Worm (Caenorhabditis elegans): ENCODE data around the gene fem-3.
A peak's percentile ranks its signal among the peaks of the same experiment; 100 is the strongest.

The fem-3 gene

DNA sequence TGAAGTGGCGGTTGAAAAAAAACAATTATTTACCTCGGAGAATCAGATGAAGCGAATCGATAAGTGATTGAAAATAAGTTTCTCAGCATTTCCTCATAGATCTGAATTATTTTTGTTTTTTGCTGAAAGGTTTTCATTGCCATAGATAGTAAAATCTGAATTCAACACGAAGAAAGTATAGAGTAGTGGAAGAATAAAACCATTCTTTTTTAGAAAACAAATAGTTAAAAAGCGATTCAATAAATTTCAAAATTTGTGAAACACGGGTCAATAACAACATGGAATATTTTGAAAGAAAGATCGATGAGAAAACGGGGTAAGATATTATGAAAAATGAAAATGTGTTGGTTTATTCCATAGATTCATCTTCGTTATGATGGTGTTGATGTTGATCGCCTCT, 10.4 kb upstream of the fem-3 start, which contains the start of gene mrpl-42:
mrpl-42 (minus strand) TSS at position 101 of the 400 bp plus-strand sequence.
- TF ChIP-seq dao-5 (tag; optimal IDR thresholded peaks at IDR 0.05) (no peak), W03F9.2 (tag; optimal IDR thresholded peaks at IDR 0.05) (no peak), him-1 (tag; optimal IDR thresholded peaks at IDR 0.05) (no peak)

DNA sequence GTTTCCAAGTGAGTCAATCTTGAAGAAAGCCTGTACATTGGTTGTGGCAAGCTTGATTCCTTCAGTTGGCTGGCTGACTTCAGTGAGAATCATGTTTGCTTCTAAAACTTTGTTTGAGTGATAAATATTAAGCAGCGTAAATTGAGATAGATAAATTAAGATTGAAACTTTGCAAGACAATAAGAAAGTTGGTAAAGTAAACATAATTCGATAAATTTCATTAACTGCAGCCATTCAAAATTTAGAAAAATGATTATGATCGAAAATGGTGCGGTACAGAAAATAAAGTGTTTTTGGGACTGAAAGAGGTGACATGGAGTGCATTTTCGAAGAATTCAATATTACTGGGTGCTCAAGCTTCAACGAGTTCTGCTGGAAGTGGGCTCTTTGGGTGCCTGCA, 9.2 kb upstream of the fem-3 start, which contains the start of gene icln-1:
icln-1 (minus strand) TSS at position 101 of the 400 bp plus-strand sequence.
- TF ChIP-seq dao-5 (tag; optimal IDR thresholded peaks at IDR 0.05) (no peak), him-1 (tag; optimal IDR thresholded peaks at IDR 0.05) (no peak), W03F9.2 (tag; optimal IDR thresholded peaks at IDR 0.05) (no peak)

DNA sequence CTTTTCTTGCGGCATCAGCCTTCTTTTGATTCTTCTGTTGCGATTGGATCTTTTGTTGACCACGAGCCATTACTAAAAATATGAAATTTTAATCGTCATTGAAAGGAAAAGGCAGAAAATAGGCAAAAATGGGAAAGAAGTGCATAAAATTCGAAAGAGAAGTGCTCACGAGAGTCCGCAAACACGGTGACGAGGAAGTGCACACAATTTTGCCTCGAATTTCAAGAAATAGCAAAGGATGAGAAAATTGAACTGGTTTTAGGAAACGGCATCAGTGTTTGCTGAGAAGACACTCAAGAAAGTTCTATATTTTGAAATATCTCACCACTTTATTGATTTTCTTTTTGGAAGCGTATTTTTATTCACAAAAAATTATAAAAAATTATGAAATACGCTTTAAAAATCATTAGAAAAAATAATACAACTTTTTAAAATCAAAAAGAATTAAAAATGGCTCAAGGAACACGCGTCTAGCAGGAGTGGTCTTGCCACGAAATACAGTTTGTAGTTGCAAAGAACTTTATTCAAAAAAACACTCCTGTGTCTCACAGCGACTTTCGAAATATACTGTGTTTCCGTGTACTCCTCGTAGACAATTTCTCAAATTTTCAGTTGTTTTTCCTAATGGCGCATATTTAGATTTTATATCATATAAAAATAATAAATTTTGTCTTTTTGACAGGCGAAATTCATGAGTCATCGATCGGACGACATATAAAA, 8.4 kb upstream of the fem-3 start, which contains the start of the genes znf-706 and cpna-3:
znf-706 (minus strand) TSS at position 72 of the 720 bp plus-strand sequence.
cpna-3 (plus strand) TSS at position 683 of the 720 bp plus-strand sequence.
- TF ChIP-seq dao-5 (tag; optimal IDR thresholded peaks at IDR 0.05) (no peak), W03F9.2 (tag; optimal IDR thresholded peaks at IDR 0.05) (peak; percentile 52)

DNA sequence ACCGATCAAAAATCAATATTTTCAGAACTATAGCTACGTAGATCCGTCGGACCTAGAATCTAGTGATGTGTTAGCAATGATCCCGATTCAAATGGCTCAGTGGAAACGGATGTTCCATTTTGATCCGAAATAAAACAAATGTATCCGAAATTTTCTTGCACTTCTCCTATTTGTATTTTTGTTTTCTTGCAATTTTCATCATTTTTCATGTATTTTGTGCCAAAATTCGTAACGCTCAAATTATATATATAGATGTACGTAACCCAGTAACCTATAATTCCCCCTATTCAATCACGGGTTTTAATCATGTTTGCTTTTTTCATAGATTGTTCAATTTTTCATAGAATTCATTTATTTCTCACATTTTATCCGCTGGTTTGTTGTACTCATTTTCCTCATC, 5.8 kb upstream of the fem-3 start, which contains the start of gene gldi-10:
gldi-10 (plus strand) TSS at position 301 of the 400 bp plus-strand sequence.
- TF ChIP-seq him-1 (tag; optimal IDR thresholded peaks at IDR 0.05), result no peak
- no peak for TF ChIP-seq W03F9.2 (tag; optimal IDR thresholded peaks at IDR 0.05)
- TF ChIP-seq dao-5 (tag; optimal IDR thresholded peaks at IDR 0.05), result no peak

DNA sequence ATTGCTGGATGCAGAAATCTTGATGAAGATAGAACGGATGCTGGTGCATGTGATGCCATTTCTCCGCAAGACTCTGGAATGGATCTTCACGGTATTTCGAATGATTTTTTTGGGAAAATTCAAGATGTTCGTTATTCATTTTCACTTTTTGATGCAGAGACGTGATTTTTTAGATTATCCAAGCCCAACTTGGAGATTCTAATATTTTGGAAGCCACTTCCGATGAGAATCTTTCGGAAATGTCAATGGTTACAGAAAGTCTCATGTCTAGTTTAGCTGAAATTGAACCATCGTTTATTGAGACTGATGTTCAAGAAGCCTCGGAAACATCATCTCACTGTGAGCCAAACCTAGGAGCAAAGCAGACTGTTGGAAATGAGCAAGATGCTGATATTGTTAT, 3.9 kb upstream of the fem-3 start:
- TF ChIP-seq dao-5 (tag; optimal IDR thresholded peaks at IDR 0.05), result no peak
- TF ChIP-seq W03F9.2 (tag; optimal IDR thresholded peaks at IDR 0.05), result no peak
- no peak for TF ChIP-seq him-1 (tag; optimal IDR thresholded peaks at IDR 0.05)

DNA sequence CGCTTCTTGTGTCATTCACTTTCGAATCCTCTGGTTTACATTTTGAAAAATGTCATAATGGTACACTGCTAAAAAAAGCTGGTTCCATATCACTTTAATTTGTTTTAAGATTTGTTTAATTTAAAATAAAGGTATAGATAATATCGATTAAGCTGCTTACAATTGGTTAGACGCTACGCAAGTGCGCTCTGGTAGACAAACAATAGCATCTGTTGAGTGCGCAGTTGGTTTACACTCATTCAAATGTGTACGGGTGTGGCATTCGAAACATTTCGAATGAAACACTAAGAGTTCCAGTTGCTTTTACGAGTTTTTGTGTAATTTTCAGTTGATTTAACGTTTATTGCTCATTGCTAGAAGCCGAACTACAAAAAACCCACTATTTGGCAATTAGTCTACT, 2.7 kb downstream of the fem-3 start:
- TF ChIP-seq dao-5 (tag; optimal IDR thresholded peaks at IDR 0.05), result no peak
- TF ChIP-seq W03F9.2 (tag; optimal IDR thresholded peaks at IDR 0.05), result no peak
- TF ChIP-seq him-1 (tag; optimal IDR thresholded peaks at IDR 0.05), result no peak

DNA sequence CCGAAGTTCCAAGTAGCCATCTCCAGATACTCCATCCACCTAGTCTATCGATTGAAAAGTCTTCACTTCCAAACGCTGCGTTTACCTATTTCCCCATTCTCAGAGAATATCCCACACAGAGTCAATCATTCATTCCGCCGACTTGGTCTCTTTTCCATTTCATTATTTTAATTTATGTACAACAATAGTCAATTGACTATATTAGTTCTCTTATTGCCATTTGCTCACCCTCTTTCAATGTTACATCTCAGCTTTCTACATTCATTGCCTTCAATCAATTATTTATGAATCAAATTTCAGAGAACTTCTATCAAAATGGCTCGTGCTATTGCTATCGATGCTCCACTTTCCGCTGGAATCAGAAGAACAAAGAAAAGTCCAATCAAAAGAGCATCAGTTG, 3.9 kb downstream of the fem-3 start, which contains the start of gene aly-1:
aly-1 (plus strand) TSS at position 301 of the 400 bp plus-strand sequence.
- TF ChIP-seq him-1 (tag; optimal IDR thresholded peaks at IDR 0.05), result no peak
- TF ChIP-seq dao-5 (tag; optimal IDR thresholded peaks at IDR 0.05), result no peak
- no peak for TF ChIP-seq W03F9.2 (tag; optimal IDR thresholded peaks at IDR 0.05)

DNA sequence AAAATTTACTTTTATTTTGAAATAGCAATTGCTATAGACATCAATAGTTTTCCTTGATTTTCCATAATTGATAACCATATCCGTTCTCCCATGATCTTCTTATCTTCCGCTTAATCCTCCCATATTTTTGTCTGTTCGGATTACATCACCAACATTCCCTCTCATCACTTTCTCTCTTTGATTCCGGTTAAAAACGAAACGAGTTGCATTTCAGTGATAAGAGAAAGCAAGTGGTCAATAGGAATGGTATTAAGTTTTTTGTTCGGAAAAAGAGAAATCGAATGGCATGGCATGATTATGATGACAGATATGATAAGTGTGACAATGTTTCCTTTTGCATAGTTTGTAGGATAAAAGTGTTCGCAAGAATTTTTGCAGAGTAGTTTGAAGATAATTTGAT, 7.3 kb downstream of the fem-3 start:
- no peak for TF ChIP-seq dao-5 (tag; optimal IDR thresholded peaks at IDR 0.05)
- no peak for TF ChIP-seq W03F9.2 (tag; optimal IDR thresholded peaks at IDR 0.05)
- TF ChIP-seq him-1 (tag; optimal IDR thresholded peaks at IDR 0.05), result no peak

DNA sequence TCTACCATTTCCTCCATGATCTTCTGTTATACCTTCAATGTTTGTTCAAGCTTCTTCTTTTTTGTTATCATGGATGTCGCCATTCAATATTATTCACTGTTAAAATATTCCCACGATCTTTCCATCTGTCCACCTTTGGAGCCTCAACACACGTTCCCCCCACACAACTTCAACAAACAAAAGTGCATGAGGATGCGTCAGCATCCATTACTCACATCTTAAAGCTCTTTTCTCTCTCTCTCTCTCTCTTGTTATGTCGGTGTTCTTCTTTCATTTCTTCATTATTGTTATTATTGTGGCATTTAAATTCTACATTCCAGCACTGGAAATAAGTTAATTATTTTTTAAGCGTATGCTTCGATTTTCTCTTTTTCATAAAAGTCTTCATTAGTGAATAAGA, 9.3 kb downstream of the fem-3 start:
- TF ChIP-seq W03F9.2 (tag; optimal IDR thresholded peaks at IDR 0.05), result no peak
- no peak for TF ChIP-seq him-1 (tag; optimal IDR thresholded peaks at IDR 0.05)
- no peak for TF ChIP-seq dao-5 (tag; optimal IDR thresholded peaks at IDR 0.05)

DNA sequence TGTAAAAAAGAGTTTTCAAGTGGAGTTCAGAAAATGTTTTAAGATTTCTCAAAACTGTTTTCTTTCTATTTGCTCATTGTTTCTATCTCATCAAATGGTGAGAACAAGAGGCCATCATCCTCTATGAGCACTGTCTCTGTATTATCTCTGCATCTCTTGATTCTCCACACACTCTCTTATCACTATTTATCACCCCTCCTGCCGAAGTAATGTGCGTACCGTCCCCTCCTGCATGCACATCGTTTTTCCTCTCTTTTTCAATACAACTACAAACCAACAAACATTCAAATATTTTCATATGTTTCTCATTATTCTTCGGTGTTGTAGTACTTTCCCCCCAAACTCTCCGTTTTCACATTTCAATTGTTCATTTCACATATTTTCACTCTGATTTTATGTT, 11.7 kb downstream of the fem-3 start:
- no peak for TF ChIP-seq him-1 (tag; optimal IDR thresholded peaks at IDR 0.05)
- TF ChIP-seq W03F9.2 (tag; optimal IDR thresholded peaks at IDR 0.05), result no peak
- no peak for TF ChIP-seq dao-5 (tag; optimal IDR thresholded peaks at IDR 0.05)

DNA sequence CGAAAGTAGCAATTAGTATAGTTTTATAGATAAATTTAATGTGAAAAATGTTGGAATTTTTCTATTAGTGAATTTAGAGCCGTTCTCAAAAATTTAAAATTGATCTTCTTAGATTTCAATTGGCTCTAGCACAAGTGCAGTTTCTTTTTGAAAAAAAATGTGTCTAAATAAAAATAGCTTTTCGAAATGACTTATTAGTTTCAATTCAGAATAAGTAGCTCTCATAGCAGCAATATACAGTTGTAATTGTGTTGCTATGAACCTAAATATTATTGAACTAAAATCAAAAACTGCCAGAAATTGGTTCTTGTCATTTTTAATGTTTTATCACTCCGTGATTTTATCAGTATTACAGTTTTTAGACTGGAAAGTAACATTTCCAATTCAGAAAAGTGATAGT, 12.9 kb downstream of the fem-3 start:
- TF ChIP-seq dao-5 (tag; optimal IDR thresholded peaks at IDR 0.05), result no peak

DNA sequence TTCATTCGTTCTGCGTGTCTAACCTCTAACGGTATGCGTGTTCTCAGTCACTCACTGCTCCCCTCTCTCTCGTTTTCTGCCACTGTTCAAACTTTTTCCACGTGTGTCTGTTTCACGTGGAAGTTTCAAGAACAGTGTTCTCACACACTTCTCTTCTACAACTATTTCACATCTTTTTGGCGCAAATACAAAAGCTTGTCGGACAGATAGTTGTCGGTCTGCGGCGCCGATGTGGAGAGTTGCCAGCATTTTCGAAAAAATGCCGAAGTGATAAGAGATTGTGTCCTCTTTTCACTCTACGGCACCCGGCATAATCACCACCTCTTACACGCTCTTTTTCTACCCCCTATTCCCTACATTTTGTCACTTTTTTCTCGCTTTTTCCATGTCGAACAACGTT, 13.6 kb downstream of the fem-3 start:
- TF ChIP-seq dao-5 (tag; optimal IDR thresholded peaks at IDR 0.05) (no peak), W03F9.2 (tag; optimal IDR thresholded peaks at IDR 0.05) (no peak), him-1 (tag; optimal IDR thresholded peaks at IDR 0.05) (no peak)

DNA sequence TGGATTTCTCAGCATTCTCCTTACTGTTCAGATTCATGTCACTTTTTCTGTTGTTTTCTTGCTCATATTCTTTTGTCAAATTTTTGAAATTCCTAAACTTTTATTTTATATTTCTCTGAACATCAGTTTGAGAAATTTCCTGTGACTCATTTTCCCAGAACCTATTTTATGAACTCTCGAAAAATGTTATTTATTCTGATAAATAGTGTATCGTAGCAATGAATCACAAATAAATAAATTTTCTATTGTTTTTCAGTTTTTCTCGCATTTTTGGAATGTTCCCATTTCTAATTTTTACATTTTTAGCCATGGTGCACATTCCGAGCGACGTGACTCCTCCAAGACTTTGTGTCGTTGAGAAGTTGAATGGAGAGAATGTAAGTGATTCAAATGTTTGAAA, 14.0 kb downstream of the fem-3 start, which contains the start of gene nrfl-1:
nrfl-1 (plus strand) TSS at position 301 of the 400 bp plus-strand sequence.
- TF ChIP-seq him-1 (tag; optimal IDR thresholded peaks at IDR 0.05), result no peak
- no peak for TF ChIP-seq dao-5 (tag; optimal IDR thresholded peaks at IDR 0.05)
- TF ChIP-seq W03F9.2 (tag; optimal IDR thresholded peaks at IDR 0.05), result no peak

DNA sequence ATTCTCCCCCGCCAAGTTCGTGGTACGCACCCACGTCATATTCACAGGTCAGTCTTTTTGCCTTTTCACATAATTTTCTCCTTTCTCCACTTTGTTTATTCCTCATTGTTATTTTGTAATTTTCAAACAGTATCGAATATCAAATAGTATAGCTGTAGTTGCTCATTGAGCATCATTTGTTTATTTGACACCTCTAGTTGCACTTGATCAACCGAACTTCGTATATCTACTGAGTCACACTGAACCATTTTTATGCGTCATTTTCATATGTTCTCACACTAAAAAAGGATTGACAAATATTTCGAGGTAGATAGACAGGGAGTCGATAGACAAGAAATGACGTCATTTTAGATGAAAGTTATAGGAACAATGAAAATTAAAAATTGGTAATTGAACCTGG, 15.5 kb downstream of the fem-3 start:
- TF ChIP-seq W03F9.2 (tag; optimal IDR thresholded peaks at IDR 0.05), result no peak
- no peak for TF ChIP-seq dao-5 (tag; optimal IDR thresholded peaks at IDR 0.05)
- TF ChIP-seq him-1 (tag; optimal IDR thresholded peaks at IDR 0.05), result no peak

DNA sequence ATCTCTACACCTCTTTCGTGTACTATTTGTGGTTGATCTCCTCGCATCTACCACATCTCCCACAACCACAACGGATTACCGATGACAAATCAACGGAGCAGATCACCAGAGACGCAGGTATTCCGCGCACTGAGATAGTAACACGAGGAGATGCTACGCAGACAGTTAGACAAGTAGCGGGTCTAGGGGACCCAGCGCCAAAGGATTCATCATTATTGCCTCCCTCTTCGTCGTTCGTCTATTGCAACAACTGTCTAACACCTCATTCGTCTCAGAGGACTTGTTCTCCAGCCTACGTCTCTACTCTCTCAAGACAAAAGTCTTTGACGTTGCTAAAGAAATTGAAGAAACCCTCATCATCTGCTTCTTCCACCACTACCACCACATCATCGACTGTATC, 16.8 kb downstream of the fem-3 start:
- no peak for TF ChIP-seq him-1 (tag; optimal IDR thresholded peaks at IDR 0.05)
- no peak for TF ChIP-seq dao-5 (tag; optimal IDR thresholded peaks at IDR 0.05)
- TF ChIP-seq W03F9.2 (tag; optimal IDR thresholded peaks at IDR 0.05), result no peak

Measured in whole organism, L4/young adult.